Fruit fly (Drosophila melanogaster): Measurements from ENCODE around the gene CG13917.

Gene CG13917

DNA sequence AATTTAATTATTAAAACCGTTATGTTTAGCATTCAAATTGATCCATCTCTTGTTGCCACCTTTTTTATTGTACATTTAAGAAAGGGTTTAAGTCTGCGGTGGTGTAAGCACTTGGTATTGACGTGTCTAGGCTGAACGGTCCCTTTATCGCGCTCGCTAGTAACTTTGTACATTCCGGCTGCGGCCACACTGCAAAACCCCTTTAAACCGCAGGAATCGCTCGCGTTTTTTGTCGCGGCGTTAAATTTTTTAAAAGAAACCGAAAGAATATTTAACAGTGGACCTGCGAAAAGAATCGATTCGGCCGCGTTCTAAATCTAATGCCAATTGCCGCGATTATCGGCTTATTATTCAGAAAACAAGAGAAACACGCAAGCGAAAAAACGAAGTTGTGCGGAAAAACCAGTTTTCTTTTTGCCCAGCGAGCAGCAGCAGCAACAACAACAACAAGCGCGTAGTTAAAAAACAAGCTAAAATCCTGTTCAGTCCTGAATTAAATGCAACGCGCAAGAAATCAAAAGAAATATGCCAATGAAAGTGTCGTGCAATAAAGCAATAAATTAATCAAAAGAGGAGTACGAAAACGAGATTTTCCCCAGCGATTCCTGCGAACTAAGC lies at the start of gene CG13917:
Gene CG13917, plus strand, starts transcription at position 211 of the 618 bp plus-strand sequence.
- TF ChIP-seq ttk (optimal IDR thresholded peaks at IDR 0.05) (no peak), Myc (optimal IDR thresholded peaks at IDR 0.05) (no peak), psq (optimal IDR thresholded peaks at IDR 0.05) (no peak), insv (optimal IDR thresholded peaks at IDR 0.05) (no peak), Sin3A (optimal IDR thresholded peaks at IDR 0.05) (no peak), h (optimal IDR thresholded peaks at IDR 0.05) (no peak)

DNA sequence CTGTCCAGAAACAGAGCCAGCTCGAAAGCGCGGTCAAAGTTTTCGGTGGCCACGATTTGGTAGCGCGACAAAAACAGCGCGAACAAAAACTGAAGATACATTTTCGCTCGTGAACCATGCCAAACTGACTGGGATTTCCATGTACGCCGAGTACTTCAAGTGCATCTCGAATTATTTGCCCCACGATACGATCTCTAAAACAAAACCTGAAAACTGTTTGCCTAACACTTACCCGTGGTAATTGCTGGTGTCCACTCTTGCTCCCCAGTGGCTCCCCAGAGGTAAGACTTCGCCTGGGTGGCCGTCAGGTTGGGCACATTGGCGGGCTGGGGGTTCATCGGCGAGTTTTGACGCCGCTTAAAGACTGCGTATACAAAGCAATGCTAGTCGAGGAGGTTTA lies 45.3 kb upstream of the CG13917 start, which contains the start of gene Ir62a:
Gene Ir62a, minus strand, starts transcription at position 101 of the 400 bp plus-strand sequence.
- TF ChIP-seq h (optimal IDR thresholded peaks at IDR 0.05) (no peak), Sin3A (optimal IDR thresholded peaks at IDR 0.05) (no peak), insv (optimal IDR thresholded peaks at IDR 0.05) (no peak), ttk (optimal IDR thresholded peaks at IDR 0.05) (no peak), Myc (optimal IDR thresholded peaks at IDR 0.05) (no peak), psq (optimal IDR thresholded peaks at IDR 0.05) (no peak)

DNA sequence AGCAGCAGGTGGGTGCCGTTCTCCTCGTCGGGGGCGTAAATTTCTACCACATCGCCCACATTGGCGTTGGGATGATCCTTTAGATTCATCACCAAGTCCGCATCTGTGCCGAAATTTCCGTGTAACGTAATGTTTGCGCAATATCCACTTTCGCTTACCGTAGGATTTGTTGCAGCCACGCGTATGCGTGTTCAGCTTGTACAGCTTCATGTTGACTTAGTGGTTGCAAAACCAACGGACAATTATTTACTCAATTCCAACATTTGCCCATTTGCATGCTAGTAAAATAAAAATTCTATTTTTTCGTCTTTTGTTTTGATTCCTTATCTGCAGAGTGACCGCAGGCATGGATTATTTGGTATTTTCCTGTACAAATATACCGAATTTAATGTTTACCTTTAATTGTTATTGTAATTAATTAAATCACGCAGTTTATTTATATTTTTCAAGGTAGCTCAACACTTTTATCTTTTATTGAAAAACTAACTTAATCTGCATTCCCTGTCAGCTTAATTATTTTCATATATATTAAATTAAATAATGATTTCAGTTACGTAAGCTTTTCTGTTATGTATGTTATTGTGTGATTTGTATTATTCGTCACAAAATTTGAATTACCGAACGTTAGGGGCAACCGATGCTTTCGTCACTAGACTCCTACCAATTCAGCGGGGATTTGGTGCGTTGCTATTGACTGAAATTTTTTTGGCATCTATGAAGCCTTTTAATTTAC lies 42.6 kb upstream of the CG13917 start, which contains the start of gene Iml1:
Gene Iml1, minus strand, starts transcription at position 336 of the 733 bp plus-strand sequence.
- TF ChIP-seq ttk (optimal IDR thresholded peaks at IDR 0.05) (no peak), psq (optimal IDR thresholded peaks at IDR 0.05) (peak; percentile 76)

DNA sequence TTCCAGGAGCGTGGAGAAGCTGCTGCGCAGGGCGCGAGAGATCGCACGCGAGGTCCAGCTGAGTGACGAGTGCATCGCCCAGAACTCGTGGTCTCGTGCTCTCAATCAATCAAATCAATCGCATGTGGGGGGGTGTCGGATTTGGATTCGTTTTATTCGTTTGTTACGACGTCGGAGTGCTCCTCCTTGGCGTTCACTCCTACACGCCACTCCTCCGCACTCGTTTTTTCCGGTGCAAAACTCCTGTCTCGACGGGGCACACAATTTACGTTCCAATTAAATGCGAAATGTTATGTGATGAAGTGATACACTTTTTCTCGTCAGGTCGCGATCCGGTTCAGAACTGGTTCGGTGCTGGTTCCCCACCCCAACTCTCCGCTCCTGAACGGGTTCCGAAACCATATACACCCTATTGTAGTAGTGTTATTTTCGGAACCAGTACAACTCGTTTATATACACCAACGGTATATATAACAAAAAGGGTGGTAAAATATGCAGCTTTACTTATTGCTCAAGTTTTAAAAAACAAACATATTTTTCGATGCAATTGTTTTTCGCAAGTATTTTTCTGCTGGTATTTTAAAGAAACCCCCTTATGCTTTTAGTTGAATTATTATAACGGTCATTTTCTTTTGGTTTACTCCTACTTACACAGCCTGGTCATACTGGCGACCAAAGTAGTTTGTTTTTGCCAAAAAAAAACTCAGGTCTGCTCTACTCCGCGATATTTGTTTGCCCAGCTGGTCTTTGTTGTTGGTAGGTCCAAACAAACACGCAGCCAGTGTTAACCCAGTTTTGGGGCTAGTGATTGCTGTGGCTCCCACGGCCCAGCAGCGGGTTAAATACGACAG lies 39.8 kb upstream of the CG13917 start, which contains the start of the genes CG12091 and pns:
Gene CG12091, minus strand, starts transcription at position 349 of the 851 bp plus-strand sequence.
Gene pns, plus strand, starts transcription at position 651 of the 851 bp plus-strand sequence.
- TF ChIP-seq h (optimal IDR thresholded peaks at IDR 0.05): no peak
- no peak for TF ChIP-seq Sin3A (optimal IDR thresholded peaks at IDR 0.05)
- TF ChIP-seq psq (optimal IDR thresholded peaks at IDR 0.05): no peak
- no peak for TF ChIP-seq ttk (optimal IDR thresholded peaks at IDR 0.05)
- TF ChIP-seq Myc (optimal IDR thresholded peaks at IDR 0.05): no peak
- TF ChIP-seq insv (optimal IDR thresholded peaks at IDR 0.05): no peak

DNA sequence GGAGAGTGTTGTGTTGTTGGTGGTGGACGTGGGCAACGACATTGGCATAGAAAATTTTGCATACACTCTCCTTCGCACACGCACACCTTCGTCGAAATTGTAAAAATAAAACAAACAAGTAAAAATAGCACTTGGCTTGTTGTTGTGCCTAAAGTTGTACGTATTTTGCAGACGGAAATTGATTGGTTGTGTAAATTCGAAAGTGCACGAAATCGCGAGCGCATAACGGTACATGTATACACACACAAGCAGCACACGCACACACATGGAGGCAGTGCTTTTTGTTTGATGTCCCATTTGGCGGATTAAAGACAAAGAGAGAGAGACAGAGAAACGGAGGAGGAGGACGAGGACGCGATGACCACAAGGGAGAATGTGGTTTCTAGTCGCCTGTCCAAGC lies 39.1 kb upstream of the CG13917 start:
- TF ChIP-seq h (optimal IDR thresholded peaks at IDR 0.05): no peak
- no peak for TF ChIP-seq psq (optimal IDR thresholded peaks at IDR 0.05)
- TF ChIP-seq Myc (optimal IDR thresholded peaks at IDR 0.05): no peak
- TF ChIP-seq Sin3A (optimal IDR thresholded peaks at IDR 0.05): no peak
- TF ChIP-seq insv (optimal IDR thresholded peaks at IDR 0.05): no peak
- no peak for TF ChIP-seq ttk (optimal IDR thresholded peaks at IDR 0.05)

DNA sequence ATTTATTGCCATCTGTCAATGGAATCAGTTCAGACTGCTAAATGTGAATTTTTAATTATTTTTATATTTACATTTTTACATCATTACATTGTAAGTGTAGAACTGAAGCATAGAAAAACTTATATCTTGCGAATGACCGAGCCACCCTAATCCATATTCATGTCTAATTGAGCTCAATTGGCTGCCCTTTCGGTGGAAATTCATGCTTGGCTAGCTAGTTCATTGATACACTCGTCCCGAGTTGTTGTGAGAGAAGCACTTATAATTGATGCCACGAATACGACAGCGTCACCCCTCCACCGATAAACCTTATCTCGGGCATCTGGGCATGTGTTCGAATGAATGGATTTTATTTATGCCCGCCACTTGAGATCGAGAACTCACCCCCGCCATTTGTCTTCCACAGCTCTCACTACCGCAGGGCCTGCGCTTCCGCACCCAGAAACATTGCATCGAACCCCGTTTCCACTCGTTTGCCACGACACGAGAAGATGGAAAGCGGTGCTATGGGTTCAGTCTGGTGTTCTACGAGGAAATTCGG lies 38.1 kb upstream of the CG13917 start:
- no peak for TF ChIP-seq Myc (optimal IDR thresholded peaks at IDR 0.05)

DNA sequence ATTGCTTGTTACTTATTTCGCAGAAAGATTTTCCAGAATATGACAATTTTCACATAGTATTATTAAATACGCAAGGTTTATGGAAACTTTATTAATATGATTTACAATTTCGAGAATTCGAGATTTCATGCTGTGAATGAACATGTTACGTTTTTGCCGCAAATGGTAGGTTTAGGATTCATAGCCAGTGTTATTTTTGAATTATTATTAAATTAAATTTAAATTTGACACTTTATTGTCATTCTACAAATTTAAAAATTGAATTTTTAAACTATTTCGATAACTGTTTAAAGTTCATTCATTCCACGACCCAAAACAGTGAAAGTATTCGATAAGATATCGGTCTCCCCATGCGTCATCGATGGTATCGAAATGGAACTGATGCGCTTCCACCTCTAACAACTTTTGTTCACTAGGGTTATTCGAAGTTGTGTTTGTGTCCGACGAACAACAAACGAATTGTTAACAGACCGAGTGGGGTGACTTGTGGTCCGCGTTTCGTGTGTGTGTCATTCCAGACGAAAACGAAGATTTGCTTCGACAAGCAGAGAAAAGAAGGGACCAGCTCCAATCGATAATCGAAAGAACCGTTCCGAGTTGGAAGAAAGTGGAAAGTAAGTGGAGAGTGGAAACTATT lies 30.7 kb upstream of the CG13917 start, which contains the start of the genes CG32313 and Pcyt1:
Gene CG32313, minus strand, starts transcription at position 51 of the 637 bp plus-strand sequence.
Gene Pcyt1, plus strand, starts transcription at position 400 of the 637 bp plus-strand sequence.
- TF ChIP-seq Sin3A (optimal IDR thresholded peaks at IDR 0.05): no peak
- TF ChIP-seq psq (optimal IDR thresholded peaks at IDR 0.05): peak; percentile 72

DNA sequence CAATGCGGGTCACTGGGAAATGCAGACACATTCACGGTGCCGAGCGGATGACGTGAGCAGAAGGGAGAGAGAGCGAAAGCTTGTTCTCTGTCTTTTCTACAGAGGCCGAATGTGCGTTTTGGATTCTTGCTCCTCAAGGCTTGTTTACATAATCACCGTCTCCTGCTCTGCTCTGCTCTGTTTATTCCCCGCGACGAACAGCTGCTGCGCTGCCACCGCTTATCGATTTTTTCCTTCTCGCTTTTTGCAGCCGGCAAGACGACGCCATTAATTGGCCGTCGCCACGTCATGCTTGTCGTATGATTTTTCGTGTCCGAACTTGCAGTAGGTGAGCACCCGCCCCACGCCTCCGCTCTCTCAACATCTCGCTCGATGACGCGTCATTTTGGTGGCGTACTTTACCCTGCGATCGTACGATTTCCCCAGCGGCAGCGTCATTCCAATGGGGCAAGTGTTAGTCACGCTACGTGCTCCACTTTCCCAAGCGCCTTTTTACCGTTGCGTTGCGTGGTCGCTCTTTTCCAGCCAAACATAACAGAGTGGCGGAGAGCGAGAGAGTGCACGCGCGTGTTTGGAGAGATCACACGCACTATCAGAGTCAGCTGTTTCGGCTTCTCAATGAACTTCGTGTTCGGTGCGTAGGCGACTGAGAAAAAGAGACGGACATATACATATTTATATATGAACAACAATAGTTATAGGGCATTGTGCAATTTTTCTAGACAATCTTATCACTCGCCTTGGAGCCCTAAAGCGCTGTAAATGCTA lies 30.0 kb upstream of the CG13917 start:
- TF ChIP-seq h (optimal IDR thresholded peaks at IDR 0.05): no peak
- no peak for TF ChIP-seq insv (optimal IDR thresholded peaks at IDR 0.05)

DNA sequence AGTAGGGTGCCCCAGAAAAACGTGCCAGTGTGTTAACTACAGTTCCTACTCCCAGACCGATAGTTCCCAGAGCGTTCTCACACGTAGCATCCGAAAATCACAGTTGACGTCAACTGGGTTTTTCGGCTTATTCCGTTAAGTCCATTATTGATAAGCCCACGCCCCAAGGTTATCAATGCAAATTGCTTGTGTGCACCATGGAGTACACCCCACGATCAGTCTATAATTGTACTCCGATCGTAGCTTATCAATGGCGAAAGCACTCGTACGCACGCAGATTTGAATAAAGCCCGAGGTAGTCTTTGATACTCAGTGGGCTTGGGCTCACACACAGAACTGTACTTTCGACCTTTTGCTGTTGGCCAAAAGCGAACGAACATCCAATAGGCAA lies 29.4 kb upstream of the CG13917 start:
- TF ChIP-seq h (optimal IDR thresholded peaks at IDR 0.05): no peak
- no peak for TF ChIP-seq Sin3A (optimal IDR thresholded peaks at IDR 0.05)

DNA sequence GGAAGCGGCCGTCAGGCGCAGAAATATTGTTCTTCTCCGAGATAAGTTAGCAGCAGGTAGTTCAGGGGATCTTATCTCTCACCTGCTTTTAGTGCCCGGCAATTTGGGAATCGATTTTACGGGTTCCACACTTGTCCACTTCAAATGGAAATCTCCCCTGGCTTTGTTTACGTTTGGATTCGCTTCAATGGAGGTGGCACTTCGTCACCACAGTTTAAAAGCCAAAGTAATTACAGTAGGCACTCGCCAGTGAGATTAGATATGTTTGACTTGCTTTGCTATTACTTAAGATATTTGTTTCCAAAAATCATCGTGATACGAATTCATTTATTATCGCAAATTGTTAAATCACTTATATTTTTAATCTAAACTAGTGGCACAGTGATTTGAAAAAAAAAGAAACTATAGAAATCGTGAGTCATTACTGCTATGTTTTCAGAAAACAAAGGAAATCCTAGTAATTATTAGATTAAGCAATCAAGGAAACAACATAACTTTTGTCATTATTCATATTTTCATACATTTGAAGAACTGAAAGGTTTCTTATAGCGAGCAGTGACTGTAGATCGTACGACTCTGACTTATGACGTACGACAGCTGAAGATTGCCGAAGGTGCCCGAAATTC lies 28.0 kb upstream of the CG13917 start:
- TF ChIP-seq Sin3A (optimal IDR thresholded peaks at IDR 0.05) (no peak), h (optimal IDR thresholded peaks at IDR 0.05) (no peak), Myc (optimal IDR thresholded peaks at IDR 0.05) (no peak), ttk (optimal IDR thresholded peaks at IDR 0.05) (no peak), insv (optimal IDR thresholded peaks at IDR 0.05) (no peak), psq (optimal IDR thresholded peaks at IDR 0.05) (no peak)

DNA sequence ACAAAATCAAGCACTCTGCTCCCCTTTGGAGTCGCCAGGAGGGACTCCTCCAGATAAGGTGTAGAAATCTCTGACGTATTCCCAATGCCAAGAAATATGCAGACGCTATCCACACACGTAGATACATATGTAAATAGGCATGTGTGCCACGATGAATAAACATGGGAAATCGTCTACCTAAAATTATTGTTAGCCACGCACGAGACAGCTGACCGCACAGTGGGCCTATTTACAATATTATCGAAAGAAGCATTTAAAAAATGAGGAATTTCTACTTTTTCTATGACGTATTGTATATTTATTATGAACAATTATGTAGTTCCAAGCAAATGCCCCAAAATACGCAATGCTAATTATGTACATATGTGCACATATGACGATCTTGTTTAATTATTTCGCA lies 27.4 kb upstream of the CG13917 start:
- TF ChIP-seq ttk (optimal IDR thresholded peaks at IDR 0.05) (no peak), Sin3A (optimal IDR thresholded peaks at IDR 0.05) (no peak), insv (optimal IDR thresholded peaks at IDR 0.05) (no peak), Myc (optimal IDR thresholded peaks at IDR 0.05) (no peak), psq (optimal IDR thresholded peaks at IDR 0.05) (no peak), h (optimal IDR thresholded peaks at IDR 0.05) (no peak)
